Worm (Caenorhabditis elegans): ENCODE results near the gene T24C12.4.

- TF ChIP-seq snpc-4 (tag; optimal IDR thresholded peaks at IDR 0.05) (no peak), unc-39 (tag; optimal IDR thresholded peaks at IDR 0.05) (no peak), nhr-237 (tag; optimal IDR thresholded peaks at IDR 0.05) (no peak), drap-1 (GFP tag; optimal IDR thresholded peaks at IDR 0.05) (no peak), unc-62 (GFP tag; optimal IDR thresholded peaks at IDR 0.05) (no peak), lin-13 (tag; optimal IDR thresholded peaks at IDR 0.05) (no peak), ces-1 (GFP tag; optimal IDR thresholded peaks at IDR 0.05) (no peak)
Measured at ce11 chrX:2210164-2210563, 5.3 kb upstream of the T24C12.4 start.

Data from whole organism, mixed stage, embryonic.